Fruit fly (Drosophila melanogaster) whole organism, pupa: ENCODE results near the gene CG31454.

Experiments
- CG10348 ChIP-seq: fragments of 200-800 bp; sonication (Bioruptor generic); IDR thresholded peaks from 2 replicates; pipeline ENCODE4 v1.3.6; 2022; ENCODE audit warnings: missing biosample characterization, missing genetic modification characterization
- CG12605 ChIP-seq: fragments of 200-800 bp; sonication (Bioruptor generic); IDR thresholded peaks from 2 replicates; pipeline ENCODE4 v1.3.6; 2022; ENCODE audit warnings: missing biosample characterization, missing genetic modification characterization
- CG34367 ChIP-seq: fragments of 200-800 bp; sonication (Bioruptor generic); optimal IDR thresholded peaks from 2 replicates; lab custom pipeline; 2018; ENCODE audit warnings: missing biosample characterization, mild to moderate bottlenecking, missing genetic modification characterization
- CG8301 ChIP-seq: fragments of 200-800 bp; sonication (Bioruptor generic); optimal IDR thresholded peaks from 2 replicates; lab custom pipeline; 2018; ENCODE audit warnings: missing biosample characterization, mild to moderate bottlenecking, missing genetic modification characterization
- EcR ChIP-seq: fragments of 200-800 bp; sonication (Bioruptor generic); optimal IDR thresholded peaks from 3 replicates; lab custom pipeline; 2019; ENCODE audit warnings: missing biosample characterization, missing genetic modification characterization, mild to moderate bottlenecking, moderate library complexity, missing genetic modification reagents
- Ets98B ChIP-seq: fragments of 200-800 bp; sonication (Bioruptor generic); IDR thresholded peaks from 2 replicates; pipeline ENCODE4 v1.3.6; 2022; ENCODE audit warnings: missing biosample characterization, missing genetic modification characterization
- Pif1B ChIP-seq: fragments of 200-800 bp; sonication (Bioruptor generic); optimal IDR thresholded peaks from 3 replicates; lab custom pipeline; 2016; ENCODE audit warnings: missing biosample characterization, missing genetic modification characterization
- fd96Ca ChIP-seq: fragments of 200-800 bp; sonication (Bioruptor generic); IDR thresholded peaks from 3 replicates; pipeline ENCODE4 v1.3.6; 2022; ENCODE audit warnings: missing biosample characterization, missing genetic modification characterization
- rn ChIP-seq: fragments of 200-800 bp; sonication (Bioruptor generic); IDR thresholded peaks from 2 replicates; pipeline ENCODE4 v1.3.6; 2022; ENCODE audit warnings: missing biosample characterization, missing genetic modification characterization

- TF ChIP-seq fd96Ca (GFP tag; lab: Robert Waterston, UW) (no peak), EcR (GFP tag; lab: Kevin White, UChicago) (no peak), Pif1B (GFP tag; lab: Kevin White, UChicago) (no peak), CG10348 (no peak), CG34367 (tag; lab: Kevin White, UChicago) (no peak), CG8301 (no peak), Ets98B (no peak), rn (GFP tag; lab: Robert Waterston, UW) (no peak), CG12605 (GFP tag; lab: Robert Waterston, UW) (no peak)
These were observed 41.0 kb downstream of the CG31454 start, which contains the start of the genes mRpS18A and CG31460 for dm6 chr3R:8562484-8562886.
